Worm (Caenorhabditis elegans): ENCODE measurements around the gene ist-1.

DNA sequence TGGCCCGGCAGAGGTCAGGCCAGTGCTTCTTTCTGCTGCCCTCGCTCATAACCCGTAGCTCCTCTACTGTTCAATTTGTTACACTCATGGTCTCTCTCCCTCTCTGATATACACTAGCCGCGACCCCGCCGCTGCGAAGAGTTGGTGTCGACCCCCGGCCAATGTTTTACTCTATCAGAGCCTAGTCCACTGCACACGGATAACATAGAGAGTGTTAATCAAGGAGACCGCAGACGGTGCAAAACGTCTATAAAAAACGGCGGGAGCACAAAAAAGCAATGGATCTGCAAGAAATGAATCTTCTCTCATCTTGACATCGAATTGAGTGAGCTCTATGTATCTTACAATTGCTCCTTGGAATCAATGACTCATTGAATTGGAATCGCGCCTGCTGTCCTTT, 27.0 kb downstream of the ist-1 start:
- TF ChIP-seq ets-7 (tag; optimal IDR thresholded peaks at IDR 0.05) (no peak), scrt-1 (GFP tag; IDR thresholded peaks at IDR 0.05) (no peak), ama-1 (optimal IDR thresholded peaks at IDR 0.05) (no peak), tra-4 (tag; optimal IDR thresholded peaks at IDR 0.05) (no peak), ceh-13 (GFP tag; optimal IDR thresholded peaks at IDR 0.05) (no peak), hmg-4 (GFP tag; optimal IDR thresholded peaks at IDR 0.05) (no peak), pes-1 (GFP tag; IDR thresholded peaks at IDR 0.05) (no peak), B0310.2 (tag; optimal IDR thresholded peaks at IDR 0.05) (no peak)
